Worm (Caenorhabditis elegans) whole organism, L2 larva: ENCODE measurements around the gene mps-2.

Experiments
- F13H6.1 ChIP-seq: sonication (generic microtip); optimal IDR thresholded peaks from 2 replicates; lab custom pipeline; 2016; ENCODE audit warnings: missing genetic modification characterization, missing compliant biosample characterization
- R02D3.7 ChIP-seq: fragments of 150-350 bp; optimal IDR thresholded peaks from 2 replicates; lab custom pipeline; 2014; ENCODE audit warnings: missing biosample characterization, missing genetic modification characterization
- Y55F3AM.14 ChIP-seq: fragments of 200-800 bp; sonication (Bioruptor generic); optimal IDR thresholded peaks from 2 replicates; lab custom pipeline; 2018; ENCODE audit warnings: mild to moderate bottlenecking, missing genetic modification characterization, missing compliant biosample characterization
- ZK546.5 ChIP-seq: sonication (generic microtip); optimal IDR thresholded peaks from 2 replicates; lab custom pipeline; 2017; ENCODE audit warnings: missing biosample characterization, missing genetic modification characterization
- alr-1 ChIP-seq: fragments of 150-350 bp; optimal IDR thresholded peaks from 2 replicates; lab custom pipeline; 2014; ENCODE audit warnings: missing biosample characterization, missing genetic modification characterization
- ama-1 ChIP-seq: fragments of 150-350 bp; optimal IDR thresholded peaks from 2 replicates; lab custom pipeline; 2018; ENCODE audit warnings: inconsistent platforms
- blmp-1 ChIP-seq: sonication (generic microtip); optimal IDR thresholded peaks from 2 replicates; lab custom pipeline; 2017; ENCODE audit warnings: missing genetic modification characterization, mild to moderate bottlenecking, missing compliant biosample characterization, antibody characterized with exemption, moderate library complexity; ENCODE audit not compliant: insufficient read depth
- ceh-16 ChIP-seq: fragments of 150-350 bp; optimal IDR thresholded peaks from 2 replicates; lab custom pipeline; 2014; ENCODE audit warnings: missing biosample characterization, missing genetic modification characterization
- ceh-82 ChIP-seq: fragments of 150-350 bp; optimal IDR thresholded peaks from 2 replicates; lab custom pipeline; 2014; ENCODE audit warnings: missing biosample characterization, missing genetic modification characterization
- dmd-4 ChIP-seq: sonication (generic microtip); optimal IDR thresholded peaks from 2 replicates; lab custom pipeline; 2017; ENCODE audit warnings: missing biosample characterization, missing genetic modification characterization
- egl-27 ChIP-seq: sonication (generic microtip); optimal IDR thresholded peaks from 3 replicates; lab custom pipeline; 2017; ENCODE audit warnings: missing biosample characterization, missing genetic modification reagents, missing genetic modification characterization
- elt-1 ChIP-seq: fragments of 150-350 bp; optimal IDR thresholded peaks from 2 replicates; lab custom pipeline; 2014; ENCODE audit warnings: missing biosample characterization, missing genetic modification characterization
- elt-3 ChIP-seq: sonication (generic microtip); optimal IDR thresholded peaks from 2 replicates; lab custom pipeline; 2017; ENCODE audit warnings: missing biosample characterization, missing genetic modification characterization
- fos-1 ChIP-seq: fragments of 150-350 bp; optimal IDR thresholded peaks from 2 replicates; lab custom pipeline; 2014; ENCODE audit warnings: missing biosample characterization, missing genetic modification characterization
- gmeb-1 ChIP-seq: fragments of 150-350 bp; optimal IDR thresholded peaks from 2 replicates; lab custom pipeline; 2014; ENCODE audit warnings: missing biosample characterization, missing genetic modification characterization
- lin-11 ChIP-seq: fragments of 150-350 bp; sonication (generic microtip); optimal IDR thresholded peaks from 2 replicates; lab custom pipeline; 2014; ENCODE audit warnings: missing biosample characterization, missing genetic modification characterization, inconsistent platforms, mixed read lengths
- lin-13 ChIP-seq: fragments of 150-350 bp; optimal IDR thresholded peaks from 2 replicates; lab custom pipeline; 2014; ENCODE audit warnings: missing biosample characterization, missing genetic modification reagents, missing genetic modification characterization
- lin-39 ChIP-seq: fragments of 150-350 bp; optimal IDR thresholded peaks from 2 replicates; lab custom pipeline; 2014; ENCODE audit warnings: missing biosample characterization, missing genetic modification reagents, missing genetic modification characterization
- lsy-2 ChIP-seq, 2 experiments: fragments of 150-350 bp in 1 of 2; sonication (generic microtip) in 1 of 2; optimal IDR thresholded peaks; 2 replicates each; lab custom pipeline; 2014 to 2017; ENCODE audit warnings: missing biosample characterization in 2 of 2, missing genetic modification characterization in 2 of 2
- mab-5 ChIP-seq: fragments of 150-350 bp; optimal IDR thresholded peaks from 2 replicates; lab custom pipeline; 2014; ENCODE audit warnings: missing biosample characterization, missing genetic modification characterization
- mbf-1 ChIP-seq: sonication (generic microtip); optimal IDR thresholded peaks from 2 replicates; lab custom pipeline; 2017; ENCODE audit warnings: missing biosample characterization, missing genetic modification characterization
- mdl-1 ChIP-seq, 2 experiments: fragments of 150-350 bp in 1 of 2; sonication (generic microtip) in 1 of 2; optimal IDR thresholded peaks; 2 replicates each; lab custom pipeline; 2017; ENCODE audit warnings: missing biosample characterization in 2 of 2, missing genetic modification characterization in 2 of 2
- nhr-11 ChIP-seq: fragments of 150-350 bp; optimal IDR thresholded peaks from 2 replicates; lab custom pipeline; 2014; ENCODE audit warnings: missing biosample characterization, missing genetic modification characterization
- nhr-21 ChIP-seq: fragments of 150-350 bp; optimal IDR thresholded peaks from 2 replicates; lab custom pipeline; 2014; ENCODE audit warnings: missing biosample characterization, missing genetic modification characterization
- nhr-23 ChIP-seq: fragments of 150-350 bp; optimal IDR thresholded peaks from 2 replicates; lab custom pipeline; 2014; ENCODE audit warnings: missing biosample characterization, missing genetic modification reagents, missing genetic modification characterization
- nhr-25 ChIP-seq: fragments of 150-350 bp; sonication (generic microtip); optimal IDR thresholded peaks from 3 replicates; lab custom pipeline; 2014; ENCODE audit warnings: missing biosample characterization, missing genetic modification characterization
- nhr-77 ChIP-seq: fragments of 150-350 bp; optimal IDR thresholded peaks from 2 replicates; lab custom pipeline; 2014; ENCODE audit warnings: missing biosample characterization, missing genetic modification characterization
- sem-4 ChIP-seq: fragments of 150-350 bp; optimal IDR thresholded peaks from 2 replicates; lab custom pipeline; 2014; ENCODE audit warnings: missing biosample characterization, missing genetic modification reagents, missing genetic modification characterization
- skn-1 ChIP-seq: sonication (generic microtip); optimal IDR thresholded peaks from 2 replicates; lab custom pipeline; 2017; ENCODE audit warnings: missing biosample characterization, missing genetic modification characterization
- sma-3 ChIP-seq: sonication (generic microtip); optimal IDR thresholded peaks from 2 replicates; lab custom pipeline; 2016; ENCODE audit warnings: missing genetic modification reagents, missing genetic modification characterization, missing compliant biosample characterization
- sma-9 ChIP-seq, 2 experiments: fragments of 150-350 bp in 1 of 2; sonication (generic microtip) in 1 of 2; optimal IDR thresholded peaks; 2 replicates each; lab custom pipeline; 2014 to 2016; ENCODE audit warnings: missing genetic modification characterization in 2 of 2, mild to moderate bottlenecking in 1 of 2, missing biosample characterization in 1 of 2, missing compliant biosample characterization in 1 of 2, missing genetic modification reagents in 1 of 2, moderate library complexity in 1 of 2
- snpc-4 ChIP-seq: fragments of 150-350 bp; optimal IDR thresholded peaks from 2 replicates; lab custom pipeline; 2014; ENCODE audit warnings: missing biosample characterization, missing genetic modification characterization
- unc-39 ChIP-seq: fragments of 150-350 bp; optimal IDR thresholded peaks from 2 replicates; lab custom pipeline; 2014; ENCODE audit warnings: missing biosample characterization, missing genetic modification characterization
- unc-55 ChIP-seq: fragments of 150-350 bp; sonication (generic microtip); optimal IDR thresholded peaks from 3 replicates; lab custom pipeline; 2014; ENCODE audit warnings: missing biosample characterization, missing genetic modification reagents, missing genetic modification characterization
- unc-62 ChIP-seq: fragments of 150-350 bp; optimal IDR thresholded peaks from 2 replicates; lab custom pipeline; 2014; ENCODE audit warnings: missing biosample characterization, missing genetic modification reagents, missing genetic modification characterization
- ztf-1 ChIP-seq: fragments of 200-800 bp; sonication (Bioruptor generic); conservative IDR thresholded peaks from 2 replicates; pipeline ENCODE4 v1.3.6; 2022; ENCODE audit warnings: missing genetic modification characterization, missing compliant biosample characterization
- ztf-11 ChIP-seq: sonication (generic microtip); optimal IDR thresholded peaks from 2 replicates; lab custom pipeline; 2017; ENCODE audit warnings: missing biosample characterization, missing genetic modification characterization

Gene mps-2

DNA sequence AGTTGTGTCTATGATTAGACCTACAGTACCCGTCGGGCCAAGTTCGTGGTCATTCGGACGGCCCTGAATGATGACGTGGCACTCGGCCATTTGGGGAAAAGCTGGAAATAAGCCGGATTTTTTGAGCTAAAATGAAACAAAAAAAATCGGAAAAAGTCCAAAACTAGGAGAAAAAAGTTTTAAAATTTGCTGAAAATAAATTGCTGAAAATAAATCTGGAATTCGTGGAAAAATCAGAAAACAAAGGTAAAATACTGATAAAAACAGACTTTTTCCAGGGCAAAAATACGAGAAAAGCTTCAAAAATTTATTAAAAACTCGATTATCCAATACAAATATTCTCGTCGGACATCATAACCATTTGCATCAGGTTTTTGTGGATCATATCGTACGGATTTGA lies 28.4 kb downstream of the mps-2 start, which contains the start of gene B0432.9:
Gene B0432.9, minus strand, starts transcription at position 101 of the 400 bp plus-strand sequence.
- TF ChIP-seq skn-1 (tag; lab: Kevin White, UChicago) (no peak), nhr-77 (no peak), mdl-1 (tag; optimal IDR thresholded peaks at IDR 0.05; lab: Kevin White, UChicago) (no peak), sma-9 (GFP tag; optimal IDR thresholded peaks at IDR 0.05; lab: Kevin White, UChicago) (no peak), sma-9 (tag; optimal IDR thresholded peaks at IDR 0.05; lab: Kevin White, UChicago) (no peak)

DNA sequence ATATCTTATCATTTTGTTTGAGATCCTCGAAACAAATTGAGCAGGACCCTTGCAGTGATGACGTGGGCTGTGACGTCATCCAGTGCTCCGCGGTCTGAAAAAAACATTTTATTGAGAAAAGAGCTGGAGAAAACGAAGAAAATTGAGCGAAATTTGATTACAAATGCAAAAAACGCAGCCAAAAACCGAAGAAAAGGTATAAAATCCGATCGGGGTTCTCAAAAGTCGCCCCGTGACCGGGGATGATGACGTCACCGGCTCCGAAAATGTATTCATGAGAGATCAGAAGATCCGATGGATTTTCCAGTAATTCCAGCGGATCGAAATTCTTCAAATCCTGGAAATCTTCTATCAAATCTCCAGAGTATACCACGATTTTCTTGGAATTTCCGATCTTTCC lies 29.5 kb downstream of the mps-2 start, which contains the start of gene trul-1:
Gene trul-1, minus strand, starts transcription at position 101 of the 400 bp plus-strand sequence.
- TF ChIP-seq dmd-4 (tag; lab: Kevin White, UChicago) (no peak), elt-1 (tag; lab: Kevin White, UChicago) (no peak), nhr-21 (tag; lab: Kevin White, UChicago) (no peak), Y55F3AM.14 (GFP tag; lab: Kevin White, UChicago) (no peak), ztf-11 (tag; lab: Kevin White, UChicago) (no peak), mdl-1 (tag; optimal IDR thresholded peaks at IDR 0.05; lab: Kevin White, UChicago) (no peak), lin-13 (GFP tag; lab: Kevin White, UChicago) (no peak), unc-39 (tag; lab: Kevin White, UChicago) (no peak), nhr-11 (no peak), ama-1 (lab: Kevin White, UChicago) (no peak), nhr-23 (no peak), sem-4 (no peak), blmp-1 (tag; lab: Kevin White, UChicago) (no peak), nhr-25 (no peak)

ce11 chrII:278636-279035 lies 33.4 kb downstream of the mps-2 start, which contains the start of gene B0432.8:
B0432.8 (minus strand) TSS chrII:278736.
- TF ChIP-seq unc-39 (tag; lab: Kevin White, UChicago): no peak
- no peak for TF ChIP-seq elt-1 (tag; lab: Kevin White, UChicago)
- TF ChIP-seq nhr-11: no peak
- TF ChIP-seq mab-5 (tag; lab: Kevin White, UChicago): no peak
- no peak for TF ChIP-seq R02D3.7
- TF ChIP-seq lin-11 (tag; lab: Kevin White, UChicago): no peak
- TF ChIP-seq unc-62 (GFP tag; lab: Kevin White, UChicago): no peak
- no peak for TF ChIP-seq fos-1 (tag; lab: Kevin White, UChicago)
- TF ChIP-seq egl-27 (tag; lab: Kevin White, UChicago): no peak
- TF ChIP-seq, all 48 proteins: peak for 0

ce11 chrII:273872-274271 lies 38.1 kb downstream of the mps-2 start, which contains the start of gene B0432.7:
B0432.7 (minus strand) TSS chrII:273972.
- TF ChIP-seq alr-1 (tag; lab: Kevin White, UChicago) (no peak), sma-9 (GFP tag; optimal IDR thresholded peaks at IDR 0.05; lab: Kevin White, UChicago) (no peak), sma-9 (tag; optimal IDR thresholded peaks at IDR 0.05; lab: Kevin White, UChicago) (no peak), lin-11 (tag; lab: Kevin White, UChicago) (no peak), elt-1 (tag; lab: Kevin White, UChicago) (no peak), mbf-1 (tag; lab: Kevin White, UChicago) (no peak), nhr-77 (no peak), unc-55 (GFP tag; lab: Kevin White, UChicago) (no peak), F13H6.1 (tag; lab: Kevin White, UChicago) (no peak), Y55F3AM.14 (GFP tag; lab: Kevin White, UChicago) (no peak), snpc-4 (tag; lab: Kevin White, UChicago) (no peak), ztf-11 (tag; lab: Kevin White, UChicago) (no peak), ceh-16 (tag; lab: Kevin White, UChicago) (no peak)

DNA sequence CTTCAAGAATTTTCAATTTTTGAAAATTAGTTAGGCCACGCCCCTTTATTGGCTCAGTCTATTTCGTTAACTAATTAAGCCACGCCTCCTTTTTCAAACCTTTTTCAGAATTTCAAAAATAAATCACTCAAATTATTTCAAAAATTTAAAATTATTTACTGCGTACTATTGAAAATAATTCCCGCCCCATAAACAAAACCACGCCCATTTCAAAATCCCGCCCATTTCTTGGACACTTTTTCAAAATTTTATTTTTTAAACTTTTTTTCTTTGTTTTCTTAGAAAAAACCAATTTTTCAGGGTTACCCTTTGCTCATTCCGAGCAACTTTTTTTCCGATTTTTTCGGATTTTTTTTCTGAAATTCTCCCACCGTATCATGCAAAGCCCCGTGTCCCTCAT lies 48.0 kb downstream of the mps-2 start, which contains the start of gene B0432.14:
Gene B0432.14, plus strand, starts transcription at position 301 of the 400 bp plus-strand sequence.
- TF ChIP-seq ama-1 (lab: Kevin White, UChicago) (no peak), skn-1 (tag; lab: Kevin White, UChicago) (no peak), unc-39 (tag; lab: Kevin White, UChicago) (no peak), ztf-1 (GFP tag; lab: Robert Waterston, UW) (no peak), elt-3 (tag; lab: Kevin White, UChicago) (no peak), F13H6.1 (tag; lab: Kevin White, UChicago) (no peak), lin-39 (no peak), lsy-2 (tag; optimal IDR thresholded peaks at IDR 0.05; lab: Kevin White, UChicago) (no peak), mdl-1 (tag; optimal IDR thresholded peaks at IDR 0.05; lab: Kevin White, UChicago) (no peak), sma-9 (GFP tag; optimal IDR thresholded peaks at IDR 0.05; lab: Kevin White, UChicago) (no peak), sma-9 (tag; optimal IDR thresholded peaks at IDR 0.05; lab: Kevin White, UChicago) (no peak), ZK546.5 (no peak), gmeb-1 (no peak), ceh-82 (tag; lab: Kevin White, UChicago) (no peak), nhr-77 (no peak), sma-3 (GFP tag; lab: Kevin White, UChicago) (no peak)
- TF ChIP-seq, all 48 proteins: peak for 0
